Fruit fly (Drosophila melanogaster) whole organism, embryonic: ENCODE measurements around the gene Fer3.
A peak's percentile ranks its signal among the peaks of the same experiment; 100 is the strongest.

Source experiments
- Ada2b ChIP-seq: fragments of 200-800 bp; sonication (Bioruptor generic); IDR thresholded peaks from 2 replicates; pipeline ENCODE4 v1.3.6; 2022; ENCODE audit warnings: missing biosample characterization, missing genetic modification characterization
- Atf3 ChIP-seq: fragments of 200-800 bp; sonication (Bioruptor generic); optimal IDR thresholded peaks from 3 replicates; lab custom pipeline; 2016; ENCODE audit warnings: missing biosample characterization, missing genetic modification characterization
- B-H1 ChIP-seq: fragments of 200-800 bp; sonication (Bioruptor generic); IDR thresholded peaks from 3 replicates; pipeline ENCODE4 v1.3.6; 2022; ENCODE audit warnings: missing biosample characterization, missing genetic modification characterization
- CG10274 ChIP-seq: fragments of 200-800 bp; sonication (Bioruptor generic); optimal IDR thresholded peaks from 3 replicates; lab custom pipeline; 2017; ENCODE audit warnings: missing biosample characterization, mild to moderate bottlenecking, missing genetic modification characterization
- CG10321 ChIP-seq: fragments of 200-800 bp; sonication (Bioruptor generic); IDR thresholded peaks from 2 replicates; pipeline ENCODE4 v1.3.6; 2022; ENCODE audit warnings: missing biosample characterization, missing genetic modification characterization
- CG11093 ChIP-seq: fragments of 200-800 bp; sonication (Bioruptor generic); IDR thresholded peaks from 3 replicates; pipeline ENCODE4 v1.3.6; 2022; ENCODE audit warnings: missing biosample characterization, missing genetic modification characterization
- CG11560 ChIP-seq: fragments of 200-800 bp; sonication (Bioruptor generic); IDR thresholded peaks from 3 replicates; pipeline ENCODE4 v1.3.6; 2022; ENCODE audit warnings: missing biosample characterization, missing genetic modification characterization
- CG11696 ChIP-seq: fragments of 200-800 bp; sonication (Bioruptor generic); IDR thresholded peaks from 2 replicates; pipeline ENCODE4 v1.3.6; 2022; ENCODE audit warnings: missing biosample characterization, missing genetic modification characterization
- CG14710 ChIP-seq: fragments of 200-800 bp; sonication (Bioruptor generic); optimal IDR thresholded peaks from 3 replicates; lab custom pipeline; 2019; ENCODE audit warnings: missing biosample characterization, mild to moderate bottlenecking, missing genetic modification characterization, moderate library complexity
- CG14965 ChIP-seq: fragments of 200-800 bp; sonication (Bioruptor generic); optimal IDR thresholded peaks from 2 replicates; lab custom pipeline; 2016; ENCODE audit warnings: missing biosample characterization, missing genetic modification characterization, borderline replicate concordance
- CG15514 ChIP-seq: fragments of 200-800 bp; sonication (Bioruptor generic); optimal IDR thresholded peaks from 3 replicates; lab custom pipeline; 2017; ENCODE audit warnings: missing biosample characterization, missing genetic modification characterization, mild to moderate bottlenecking, moderate library complexity, missing genetic modification reagents
- CG17802 ChIP-seq: fragments of 200-800 bp; sonication (Bioruptor generic); optimal IDR thresholded peaks from 2 replicates; lab custom pipeline; 2018; ENCODE audit warnings: missing biosample characterization, mild to moderate bottlenecking, missing genetic modification characterization, moderate library complexity
- CG17829 ChIP-seq: fragments of 200-800 bp; optimal IDR thresholded peaks from 2 replicates; lab custom pipeline; 2019; ENCODE audit warnings: missing biosample characterization, mild to moderate bottlenecking, missing genetic modification characterization, moderate library complexity
- CG18619 ChIP-seq: fragments of 200-800 bp; sonication (Bioruptor generic); optimal IDR thresholded peaks from 3 replicates; lab custom pipeline; 2017; ENCODE audit warnings: missing biosample characterization, mild to moderate bottlenecking, missing genetic modification characterization
- CG3407 ChIP-seq: fragments of 200-800 bp; sonication (Bioruptor generic); optimal IDR thresholded peaks from 2 replicates; lab custom pipeline; 2018; ENCODE audit warnings: missing biosample characterization, mild to moderate bottlenecking, missing genetic modification characterization
- CG6254 ChIP-seq: fragments of 200-800 bp; sonication (Bioruptor generic); optimal IDR thresholded peaks from 3 replicates; lab custom pipeline; 2017; ENCODE audit warnings: mild to moderate bottlenecking, missing biosample characterization, missing genetic modification reagents, missing genetic modification characterization
- CG6765 ChIP-seq: fragments of 200-800 bp; sonication (Bioruptor generic); optimal IDR thresholded peaks from 3 replicates; lab custom pipeline; 2017; ENCODE audit warnings: missing biosample characterization, mild to moderate bottlenecking, missing genetic modification characterization
- CG8388 ChIP-seq: fragments of 200-800 bp; sonication (Bioruptor generic); optimal IDR thresholded peaks from 2 replicates; lab custom pipeline; 2019; ENCODE audit warnings: missing biosample characterization, mild to moderate bottlenecking, missing genetic modification characterization, moderate library complexity
- CG8765 ChIP-seq: fragments of 200-800 bp; sonication (Bioruptor generic); IDR thresholded peaks from 2 replicates; pipeline ENCODE4 v1.3.6; 2022; ENCODE audit warnings: missing biosample characterization, missing genetic modification characterization
- CkIIα-i1 ChIP-seq: fragments of 200-800 bp; sonication (Bioruptor generic); IDR thresholded peaks from 2 replicates; pipeline ENCODE4 v1.3.6; 2022; ENCODE audit warnings: missing biosample characterization, missing genetic modification characterization
- Doc3 ChIP-seq: fragments of 200-800 bp; sonication (Bioruptor generic); IDR thresholded peaks from 3 replicates; pipeline ENCODE4 v1.3.6; 2022; ENCODE audit warnings: missing biosample characterization, missing genetic modification characterization; ENCODE audit not compliant: partially characterized antibody
- Fer1 ChIP-seq: fragments of 200-800 bp; sonication (Bioruptor generic); optimal IDR thresholded peaks from 2 replicates; lab custom pipeline; 2017; ENCODE audit warnings: missing biosample characterization, mild to moderate bottlenecking, missing genetic modification characterization
- Gsc ChIP-seq: fragments of 200-800 bp; sonication (Bioruptor generic); IDR thresholded peaks from 2 replicates; pipeline ENCODE4 v1.3.6; 2022; ENCODE audit warnings: missing biosample characterization, missing genetic modification characterization
- HLH54F ChIP-seq: fragments of 200-800 bp; sonication (Bioruptor generic); optimal IDR thresholded peaks from 3 replicates; lab custom pipeline; 2016; ENCODE audit warnings: missing biosample characterization, missing genetic modification characterization
- Hr51 ChIP-seq, 2 experiments: fragments of 200-800 bp; sonication (Bioruptor generic); optimal IDR thresholded peaks; 2 replicates in 1 of 2; 3 replicates in 1 of 2; lab custom pipeline; 2016 to 2018; ENCODE audit warnings: missing biosample characterization in 2 of 2, missing genetic modification characterization in 2 of 2, mild to moderate bottlenecking in 1 of 2, moderate library complexity in 1 of 2
- Hsf ChIP-seq: fragments of 200-800 bp; sonication (Bioruptor generic); optimal IDR thresholded peaks from 3 replicates; lab custom pipeline; 2016; ENCODE audit warnings: missing biosample characterization, missing genetic modification characterization
- Lim3 ChIP-seq: fragments of 200-800 bp; sonication (Bioruptor generic); IDR thresholded peaks from 2 replicates; pipeline ENCODE4 v1.3.6; 2022; ENCODE audit warnings: missing biosample characterization, missing genetic modification characterization
- Max ChIP-seq: fragments of 200-800 bp; sonication (Bioruptor generic); optimal IDR thresholded peaks from 2 replicates; lab custom pipeline; 2016; ENCODE audit warnings: missing biosample characterization, mild to moderate bottlenecking, missing genetic modification characterization
- NfI ChIP-seq: fragments of 200-800 bp; sonication (Bioruptor generic); optimal IDR thresholded peaks from 3 replicates; lab custom pipeline; 2018; ENCODE audit warnings: missing biosample characterization, mild to moderate bottlenecking, missing genetic modification characterization, moderate library complexity
- Six4 ChIP-seq: fragments of 200-800 bp; sonication (Bioruptor generic); optimal IDR thresholded peaks from 2 replicates; lab custom pipeline; 2016; ENCODE audit warnings: missing biosample characterization, missing genetic modification characterization
- Sry-β ChIP-seq: fragments of 200-800 bp; sonication (Bioruptor generic); optimal IDR thresholded peaks from 2 replicates; lab custom pipeline; 2018; ENCODE audit warnings: missing biosample characterization, mild to moderate bottlenecking, missing genetic modification characterization, moderate library complexity
- Taf1 ChIP-seq: fragments of 200-800 bp; sonication (Bioruptor generic); IDR thresholded peaks from 2 replicates; pipeline ENCODE4 v1.3.6; 2022; ENCODE audit warnings: missing biosample characterization, missing genetic modification characterization
- Vsx1 ChIP-seq: fragments of 200-800 bp; sonication (Bioruptor generic); optimal IDR thresholded peaks from 2 replicates; lab custom pipeline; 2017; ENCODE audit warnings: missing biosample characterization, mild to moderate bottlenecking, missing genetic modification characterization, missing genetic modification reagents
- YL-1 ChIP-seq: fragments of 200-800 bp; sonication (Bioruptor generic); optimal IDR thresholded peaks from 3 replicates; lab custom pipeline; 2017; ENCODE audit warnings: missing biosample characterization, mild to moderate bottlenecking, missing genetic modification characterization
- ase ChIP-seq: fragments of 200-800 bp; sonication (Bioruptor generic); IDR thresholded peaks from 3 replicates; pipeline ENCODE4 v1.3.6; 2022; ENCODE audit warnings: missing biosample characterization, missing genetic modification characterization
- ato ChIP-seq: fragments of 200-800 bp; sonication (Bioruptor generic); IDR thresholded peaks from 2 replicates; pipeline ENCODE4 v1.3.6; 2022; ENCODE audit warnings: missing biosample characterization, missing genetic modification characterization; ENCODE audit not compliant: partially characterized antibody
- cas ChIP-seq: fragments of 200-800 bp; sonication (Bioruptor generic); IDR thresholded peaks from 2 replicates; pipeline ENCODE4 v1.3.6; 2022; ENCODE audit warnings: missing biosample characterization, missing genetic modification characterization
- dati ChIP-seq: fragments of 200-800 bp; sonication (Bioruptor generic); IDR thresholded peaks from 2 replicates; pipeline ENCODE4 v1.3.6; 2022; ENCODE audit warnings: missing biosample characterization, missing genetic modification characterization
- ewg ChIP-seq: fragments of 200-800 bp; sonication (Bioruptor generic); optimal IDR thresholded peaks from 3 replicates; lab custom pipeline; 2017; ENCODE audit warnings: mild to moderate bottlenecking, missing biosample characterization, missing genetic modification reagents, missing genetic modification characterization
- gt ChIP-seq: fragments of 200-800 bp; sonication (Bioruptor generic); IDR thresholded peaks from 2 replicates; pipeline ENCODE4 v1.3.6; 2022; ENCODE audit warnings: missing biosample characterization, missing genetic modification characterization
- inv ChIP-seq: fragments of 200-800 bp; sonication (Bioruptor generic); IDR thresholded peaks from 2 replicates; pipeline ENCODE4 v1.3.6; 2022; ENCODE audit warnings: missing biosample characterization, missing genetic modification characterization; ENCODE audit not compliant: partially characterized antibody
- jumu ChIP-seq: fragments of 200-800 bp; sonication (Bioruptor generic); optimal IDR thresholded peaks from 3 replicates; lab custom pipeline; 2016; ENCODE audit warnings: missing biosample characterization, missing genetic modification characterization
- kay ChIP-seq: fragments of 200-800 bp; sonication (Bioruptor generic); optimal IDR thresholded peaks from 2 replicates; lab custom pipeline; 2016; ENCODE audit warnings: missing biosample characterization, missing genetic modification characterization
- lmd ChIP-seq: fragments of 200-800 bp; sonication (Bioruptor generic); IDR thresholded peaks from 2 replicates; pipeline ENCODE4 v1.3.6; 2022; ENCODE audit warnings: missing biosample characterization, missing genetic modification characterization
- pan ChIP-seq, 4 experiments: fragments of >200 bp in 3 of 4; fragments of 200-800 bp in 1 of 4; sonication (Bioruptor generic) in 1 of 4; optimal IDR thresholded peaks in 3 of 4; IDR thresholded peaks in 1 of 4; 2 replicates each; pipeline versions ENCODE4 v1.3.6 to Lab custom; 2017 to 2022; ENCODE audit warnings: missing biosample characterization in 2 of 4, missing genetic modification characterization in 2 of 4, mixed read lengths in 1 of 4
- ro ChIP-seq: fragments of 200-800 bp; sonication (Bioruptor generic); IDR thresholded peaks from 2 replicates; pipeline ENCODE4 v1.3.6; 2022; ENCODE audit warnings: missing biosample characterization, missing genetic modification characterization
- shn ChIP-seq: fragments of 200-800 bp; sonication (Bioruptor generic); optimal IDR thresholded peaks from 3 replicates; lab custom pipeline; 2016; ENCODE audit warnings: missing biosample characterization, missing genetic modification characterization
- sima ChIP-seq: fragments of 200-800 bp; sonication (Bioruptor generic); optimal IDR thresholded peaks from 2 replicates; lab custom pipeline; 2016; ENCODE audit warnings: missing biosample characterization, missing genetic modification characterization
- slbo ChIP-seq: fragments of 200-800 bp; sonication (Bioruptor generic); IDR thresholded peaks from 2 replicates; pipeline ENCODE4 v1.3.6; 2022; ENCODE audit warnings: missing biosample characterization, missing genetic modification characterization
- usp ChIP-seq: fragments of >200 bp; optimal IDR thresholded peaks from 2 replicates; lab custom pipeline; 2017; ENCODE audit warnings: missing biosample characterization, missing genetic modification characterization

The Fer3 gene

DNA sequence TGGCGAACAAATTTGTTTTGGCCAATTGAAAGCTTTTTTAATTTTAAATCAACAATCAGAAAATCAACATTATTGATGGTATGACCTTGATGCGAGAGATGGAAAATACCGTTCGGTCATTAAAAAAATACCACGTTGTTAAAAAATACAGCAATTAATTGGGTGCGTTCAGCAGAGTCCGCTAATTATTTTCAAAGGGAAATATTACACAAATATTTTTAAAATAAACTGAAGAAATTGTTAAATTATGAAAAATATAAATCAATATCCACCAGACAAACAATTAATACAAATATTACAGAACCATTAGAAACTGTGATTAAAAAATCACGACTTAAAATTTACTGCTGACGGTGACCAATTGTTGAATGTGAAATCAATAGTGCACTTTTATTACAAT lies 16.1 kb downstream of the Fer3 start, which contains the start of gene CG18476 (continued):
- peak; percentile 88 for TF ChIP-seq NfI (GFP tag; lab: Kevin White, UChicago)
- peak; percentile 94 for TF ChIP-seq CG14710 (tag; lab: Kevin White, UChicago)
- TF ChIP-seq CG11560 (tag; lab: Robert Waterston, UW): peak; percentile 69
- TF ChIP-seq CG14965 (GFP tag; lab: Kevin White, UChicago): no peak
- peak; percentile 93 for TF ChIP-seq cas (GFP tag; lab: Robert Waterston, UW)
- no peak for TF ChIP-seq pan (optimal IDR thresholded peaks at IDR 0.05; lab: Kevin White, UChicago)
- TF ChIP-seq pan (GFP tag; optimal IDR thresholded peaks at IDR 0.05 in 1 of 2, IDR thresholded peaks at IDR 0.05 in 1 of 2): peak in 1 of 2 experiments; percentile 97
- TF ChIP-seq CG8765: peak; percentile 82
- peak; percentile 84 for TF ChIP-seq kay (GFP tag; lab: Kevin White, UChicago)
- TF ChIP-seq ro (GFP tag; lab: Robert Waterston, UW): peak; percentile 52
- peak; percentile 80 for TF ChIP-seq CG3407
- peak; percentile 52 to 95 for TF ChIP-seq Hr51 (GFP tag; optimal IDR thresholded peaks at IDR 0.05; lab: Kevin White, UChicago)
- no peak for TF ChIP-seq Doc3 (GFP tag; lab: Robert Waterston, UW)
- TF ChIP-seq slbo (GFP tag; lab: Robert Waterston, UW): peak; percentile 95
- peak; percentile 69 for TF ChIP-seq YL-1 (GFP tag; lab: Kevin White, UChicago)
- peak; percentile 53 for TF ChIP-seq HLH54F (GFP tag; lab: Kevin White, UChicago)
- peak; percentile 35; the same call in 1 of the 2 replicates for TF ChIP-seq dati (GFP tag; lab: Robert Waterston, UW)
- peak; percentile 75 for TF ChIP-seq ewg
- no peak for TF ChIP-seq usp
- peak; percentile 43; the same call in 1 of the 2 replicates for TF ChIP-seq Lim3
- TF ChIP-seq Six4 (GFP tag; lab: Kevin White, UChicago): peak; percentile 85
- peak; percentile 80 for TF ChIP-seq CG6765 (GFP tag; lab: Kevin White, UChicago)
- peak; percentile 96 for TF ChIP-seq Ada2b (GFP tag; lab: Robert Waterston, UW)
- peak; percentile 79 for TF ChIP-seq CG17802 (tag; lab: Kevin White, UChicago)
- peak; percentile 50 for TF ChIP-seq jumu (GFP tag; lab: Kevin White, UChicago)
- peak; percentile 43 for TF ChIP-seq CG10274
- peak; percentile 91 for TF ChIP-seq Hsf
- peak; percentile 52 for TF ChIP-seq Atf3 (GFP tag; lab: Kevin White, UChicago)
- no peak for TF ChIP-seq inv (GFP tag; lab: Robert Waterston, UW)
- peak; percentile 82 for TF ChIP-seq CG18619 (GFP tag; lab: Kevin White, UChicago)
- TF ChIP-seq CG17829: peak; percentile 96
- TF ChIP-seq B-H1 (GFP tag; lab: Robert Waterston, UW): peak; percentile 92
- TF ChIP-seq Sry-β (GFP tag; lab: Kevin White, UChicago): no peak
- no peak for TF ChIP-seq CkIIα-i1 (GFP tag; lab: Robert Waterston, UW)
- peak; percentile 82 for TF ChIP-seq CG11696 (GFP tag; lab: Robert Waterston, UW)
- TF ChIP-seq ato (GFP tag; lab: Robert Waterston, UW): no peak
- peak; percentile 81 for TF ChIP-seq gt (GFP tag; lab: Robert Waterston, UW)
- TF ChIP-seq shn (GFP tag; lab: Kevin White, UChicago): peak; percentile 20
- peak; percentile 68; the same call in 1 of the 2 replicates for TF ChIP-seq Gsc (GFP tag; lab: Robert Waterston, UW)
- peak; percentile 81 for TF ChIP-seq Max
- TF ChIP-seq ase (GFP tag; lab: Robert Waterston, UW): peak; percentile 92
- TF ChIP-seq CG11093 (GFP tag; lab: Robert Waterston, UW): peak; percentile 86
- peak; percentile 96 for TF ChIP-seq lmd (GFP tag; lab: Robert Waterston, UW)
- TF ChIP-seq CG8388 (GFP tag; lab: Kevin White, UChicago): peak; percentile 91
- TF ChIP-seq CG6254: peak; percentile 84
- no peak for TF ChIP-seq sima
- peak; percentile 83 for TF ChIP-seq Vsx1 (GFP tag; lab: Kevin White, UChicago)
- TF ChIP-seq CG15514 (GFP tag; lab: Kevin White, UChicago): peak; percentile 77
- TF ChIP-seq Taf1 (GFP tag; lab: Robert Waterston, UW): peak; percentile 73
- peak; percentile 90 for TF ChIP-seq Fer1 (GFP tag; lab: Kevin White, UChicago)
- TF ChIP-seq CG10321 (GFP tag; lab: Robert Waterston, UW): peak; percentile 73
